Fruit fly (Drosophila melanogaster) whole organism, embryonic: Measurements from ENCODE around the gene Fbp1.

Source experiments
- Asciz ChIP-seq: fragments of 200-800 bp; sonication (Bioruptor generic); optimal IDR thresholded peaks from 2 replicates; lab custom pipeline; 2017; ENCODE audit warnings: missing biosample characterization, mild to moderate bottlenecking, missing genetic modification characterization, missing genetic modification reagents
- B-H2 ChIP-seq: fragments of 200-800 bp; sonication (Bioruptor generic); optimal IDR thresholded peaks from 2 replicates; lab custom pipeline; 2018; ENCODE audit warnings: missing biosample characterization, mild to moderate bottlenecking, missing genetic modification characterization
- Bteb2 ChIP-seq: fragments of 200-800 bp; sonication (Bioruptor generic); optimal IDR thresholded peaks from 2 replicates; lab custom pipeline; 2016; ENCODE audit warnings: missing biosample characterization, missing genetic modification characterization
- CG1024 ChIP-seq: fragments of 200-800 bp; sonication (Bioruptor generic); IDR thresholded peaks from 2 replicates; pipeline ENCODE4 v1.3.6; 2022; ENCODE audit warnings: missing biosample characterization, missing genetic modification characterization
- CG12155 ChIP-seq: fragments of 200-800 bp; sonication (Bioruptor generic); optimal IDR thresholded peaks from 3 replicates; lab custom pipeline; 2016; ENCODE audit warnings: missing biosample characterization, missing genetic modification characterization
- CG12219 ChIP-seq: fragments of 200-800 bp; sonication (Bioruptor generic); optimal IDR thresholded peaks from 3 replicates; lab custom pipeline; 2018; ENCODE audit warnings: missing biosample characterization, mild to moderate bottlenecking, missing genetic modification characterization
- CG14710 ChIP-seq: fragments of 200-800 bp; sonication (Bioruptor generic); optimal IDR thresholded peaks from 3 replicates; lab custom pipeline; 2019; ENCODE audit warnings: missing biosample characterization, mild to moderate bottlenecking, missing genetic modification characterization, moderate library complexity
- CG15269 ChIP-seq: fragments of 200-800 bp; sonication (Bioruptor generic); optimal IDR thresholded peaks from 2 replicates; lab custom pipeline; 2018; ENCODE audit warnings: missing biosample characterization, mild to moderate bottlenecking, missing genetic modification characterization, moderate library complexity
- CG1602 ChIP-seq: fragments of 200-800 bp; sonication (Bioruptor generic); optimal IDR thresholded peaks from 3 replicates; lab custom pipeline; 2016; ENCODE audit warnings: missing biosample characterization, missing genetic modification characterization
- CG16815 ChIP-seq: fragments of 200-800 bp; sonication (Bioruptor generic); optimal IDR thresholded peaks from 3 replicates; lab custom pipeline; 2017; ENCODE audit warnings: missing biosample characterization, mild to moderate bottlenecking, missing genetic modification characterization
- CG2202 ChIP-seq: fragments of 200-800 bp; sonication (Bioruptor generic); optimal IDR thresholded peaks from 2 replicates; lab custom pipeline; 2018; ENCODE audit warnings: missing biosample characterization, mild to moderate bottlenecking, missing genetic modification characterization
- CG2889 ChIP-seq: fragments of 200-800 bp; sonication (Bioruptor generic); IDR thresholded peaks from 3 replicates; pipeline ENCODE4 v1.3.6; 2022; ENCODE audit warnings: missing biosample characterization, missing genetic modification characterization
- CG30020 ChIP-seq: fragments of 200-800 bp; optimal IDR thresholded peaks from 2 replicates; lab custom pipeline; 2019; ENCODE audit warnings: missing biosample characterization, mild to moderate bottlenecking, missing genetic modification characterization, moderate library complexity
- CG30431 ChIP-seq: fragments of 200-800 bp; sonication (Bioruptor generic); optimal IDR thresholded peaks from 2 replicates; lab custom pipeline; 2017; ENCODE audit warnings: missing biosample characterization, missing genetic modification characterization
- CG33557 ChIP-seq: fragments of 200-800 bp; sonication (Bioruptor generic); optimal IDR thresholded peaks from 2 replicates; lab custom pipeline; 2019; ENCODE audit warnings: missing biosample characterization, mild to moderate bottlenecking, missing genetic modification characterization, moderate library complexity
- CG34376 ChIP-seq: fragments of 200-800 bp; sonication (Bioruptor generic); optimal IDR thresholded peaks from 2 replicates; lab custom pipeline; 2018; ENCODE audit warnings: missing biosample characterization, mild to moderate bottlenecking, missing genetic modification characterization
- CG4820 ChIP-seq: fragments of 200-800 bp; sonication (Bioruptor generic); optimal IDR thresholded peaks from 3 replicates; lab custom pipeline; 2016; ENCODE audit warnings: missing biosample characterization, missing genetic modification characterization
- CG5245 ChIP-seq: fragments of 200-800 bp; sonication (Bioruptor generic); optimal IDR thresholded peaks from 3 replicates; lab custom pipeline; 2016; ENCODE audit warnings: missing biosample characterization, missing genetic modification characterization
- CG8924 ChIP-seq: fragments of 200-800 bp; optimal IDR thresholded peaks from 3 replicates; lab custom pipeline; 2019; ENCODE audit warnings: missing biosample characterization, mild to moderate bottlenecking, missing genetic modification characterization, moderate library complexity
- CrebB ChIP-seq: fragments of 200-800 bp; sonication (Bioruptor generic); optimal IDR thresholded peaks from 3 replicates; lab custom pipeline; 2018; ENCODE audit warnings: missing biosample characterization, mild to moderate bottlenecking, missing genetic modification characterization
- D ChIP-seq, 2 experiments: fragments of 200-800 bp in 1 of 2; fragments of >200 bp in 1 of 2; sonication (Bioruptor generic) in 1 of 2; optimal IDR thresholded peaks; 2 replicates in 1 of 2; 3 replicates in 1 of 2; lab custom pipeline; 2017; ENCODE audit warnings: mild to moderate bottlenecking in 1 of 2, missing biosample characterization in 1 of 2, missing genetic modification characterization in 1 of 2, missing genetic modification reagents in 1 of 2
- Dbx ChIP-seq: fragments of 200-800 bp; sonication (Bioruptor generic); IDR thresholded peaks from 3 replicates; pipeline ENCODE4 v1.3.6; 2022; ENCODE audit warnings: missing biosample characterization, missing genetic modification characterization
- Dll ChIP-seq: fragments of 200-800 bp; sonication (Bioruptor generic); IDR thresholded peaks from 4 replicates; pipeline ENCODE4 v1.3.6; 2022; ENCODE audit warnings: missing biosample characterization, missing genetic modification characterization; ENCODE audit not compliant: partially characterized antibody
- ERR ChIP-seq: fragments of 200-800 bp; sonication (Bioruptor generic); optimal IDR thresholded peaks from 2 replicates; lab custom pipeline; 2016; ENCODE audit warnings: missing biosample characterization, missing genetic modification characterization
- HLH3B ChIP-seq: fragments of 200-800 bp; sonication (Bioruptor generic); IDR thresholded peaks from 2 replicates; pipeline ENCODE4 v1.3.6; 2022; ENCODE audit warnings: missing biosample characterization, missing genetic modification characterization
- Hey ChIP-seq: fragments of 200-800 bp; sonication (Bioruptor generic); optimal IDR thresholded peaks from 3 replicates; lab custom pipeline; 2018; ENCODE audit warnings: missing biosample characterization, mild to moderate bottlenecking, missing genetic modification characterization
- HmgD ChIP-seq: fragments of 200-800 bp; sonication (Bioruptor generic); optimal IDR thresholded peaks from 3 replicates; lab custom pipeline; 2016; ENCODE audit warnings: missing biosample characterization, missing genetic modification characterization
- HmgZ ChIP-seq: fragments of 200-800 bp; sonication (Bioruptor generic); optimal IDR thresholded peaks from 2 replicates; lab custom pipeline; 2018; ENCODE audit warnings: missing biosample characterization, mild to moderate bottlenecking, missing genetic modification characterization
- Hsf ChIP-seq: fragments of 200-800 bp; sonication (Bioruptor generic); optimal IDR thresholded peaks from 3 replicates; lab custom pipeline; 2016; ENCODE audit warnings: missing biosample characterization, missing genetic modification characterization
- Jarid2 ChIP-seq: fragments of 200-800 bp; sonication (Bioruptor generic); optimal IDR thresholded peaks from 3 replicates; lab custom pipeline; 2017; ENCODE audit warnings: mild to moderate bottlenecking, missing biosample characterization, missing genetic modification reagents, missing genetic modification characterization
- Rfx ChIP-seq: fragments of 200-800 bp; sonication (Bioruptor generic); IDR thresholded peaks from 2 replicates; pipeline ENCODE4 v1.3.6; 2022; ENCODE audit warnings: missing biosample characterization, missing genetic modification characterization
- Six4 ChIP-seq: fragments of 200-800 bp; sonication (Bioruptor generic); optimal IDR thresholded peaks from 2 replicates; lab custom pipeline; 2016; ENCODE audit warnings: missing biosample characterization, missing genetic modification characterization
- bowl ChIP-seq: fragments of 200-800 bp; sonication (Bioruptor generic); IDR thresholded peaks from 2 replicates; pipeline ENCODE4 v1.3.6; 2022; ENCODE audit warnings: missing biosample characterization, missing genetic modification characterization
- disco-r ChIP-seq: fragments of 200-800 bp; sonication (Bioruptor generic); optimal IDR thresholded peaks from 2 replicates; lab custom pipeline; 2016; ENCODE audit warnings: missing biosample characterization, missing genetic modification characterization
- dpn ChIP-seq, 2 experiments: fragments of 200-800 bp; sonication (Bioruptor generic); optimal IDR thresholded peaks; 3 replicates each; lab custom pipeline; 2016; ENCODE audit warnings: missing biosample characterization in 2 of 2, missing genetic modification characterization in 2 of 2
- gcm2 ChIP-seq: fragments of 200-800 bp; sonication (Bioruptor generic); optimal IDR thresholded peaks from 2 replicates; lab custom pipeline; 2016; ENCODE audit warnings: missing biosample characterization, missing genetic modification characterization
- grau ChIP-seq: fragments of 200-800 bp; optimal IDR thresholded peaks from 3 replicates; lab custom pipeline; 2019; ENCODE audit warnings: missing biosample characterization, mild to moderate bottlenecking, missing genetic modification characterization, moderate library complexity
- hb ChIP-seq: fragments of 200-800 bp; sonication (Bioruptor generic); IDR thresholded peaks from 3 replicates; pipeline ENCODE4 v1.3.6; 2022; ENCODE audit warnings: missing biosample characterization, missing genetic modification characterization; ENCODE audit not compliant: partially characterized antibody
- ken ChIP-seq: fragments of 200-800 bp; sonication (Bioruptor generic); IDR thresholded peaks from 3 replicates; pipeline ENCODE4 v1.3.6; 2022; ENCODE audit warnings: missing biosample characterization, missing genetic modification characterization
- mirr ChIP-seq: fragments of 200-800 bp; sonication (Bioruptor generic); optimal IDR thresholded peaks from 3 replicates; lab custom pipeline; 2018; ENCODE audit warnings: missing biosample characterization, mild to moderate bottlenecking, missing genetic modification characterization
- nerfin-2 ChIP-seq: fragments of 200-800 bp; sonication (Bioruptor generic); IDR thresholded peaks from 2 replicates; pipeline ENCODE4 v1.3.6; 2022; ENCODE audit warnings: missing biosample characterization, missing genetic modification characterization; ENCODE audit not compliant: partially characterized antibody
- p53 ChIP-seq: fragments of 200-800 bp; sonication (Bioruptor generic); optimal IDR thresholded peaks from 2 replicates; lab custom pipeline; 2016; ENCODE audit warnings: missing biosample characterization, missing genetic modification characterization
- pb ChIP-seq: fragments of 200-800 bp; sonication (Bioruptor generic); optimal IDR thresholded peaks from 3 replicates; lab custom pipeline; 2016; ENCODE audit warnings: missing biosample characterization, missing genetic modification characterization
- pum ChIP-seq: fragments of 200-800 bp; sonication (Bioruptor generic); optimal IDR thresholded peaks from 2 replicates; lab custom pipeline; 2016; ENCODE audit warnings: missing biosample characterization, missing genetic modification characterization
- schlank ChIP-seq: fragments of 200-800 bp; sonication (Bioruptor generic); optimal IDR thresholded peaks from 2 replicates; lab custom pipeline; 2018; ENCODE audit warnings: missing biosample characterization, mild to moderate bottlenecking, missing genetic modification characterization
- stc ChIP-seq: fragments of 200-800 bp; sonication (Bioruptor generic); IDR thresholded peaks from 2 replicates; pipeline ENCODE4 v1.3.6; 2022; ENCODE audit warnings: missing biosample characterization, missing genetic modification characterization
- ttk ChIP-seq: fragments of 200-800 bp; sonication (Bioruptor generic); IDR thresholded peaks from 2 replicates; pipeline ENCODE4 v2.1.2; 2022; ENCODE audit warnings: missing biosample characterization, missing genetic modification characterization
- z ChIP-seq: fragments of 200-800 bp; sonication (Bioruptor generic); IDR thresholded peaks from 3 replicates; pipeline ENCODE4 v1.3.6; 2022; ENCODE audit warnings: missing biosample characterization, missing genetic modification characterization
- zfh1 ChIP-seq: fragments of 200-800 bp; sonication (Bioruptor generic); IDR thresholded peaks from 3 replicates; pipeline ENCODE4 v1.3.6; 2022; ENCODE audit warnings: missing biosample characterization, missing genetic modification characterization
- zfh2 ChIP-seq: fragments of 200-800 bp; sonication (Bioruptor generic); optimal IDR thresholded peaks from 2 replicates; lab custom pipeline; 2016; ENCODE audit warnings: missing biosample characterization, missing genetic modification characterization

Fbp1 gene

DNA sequence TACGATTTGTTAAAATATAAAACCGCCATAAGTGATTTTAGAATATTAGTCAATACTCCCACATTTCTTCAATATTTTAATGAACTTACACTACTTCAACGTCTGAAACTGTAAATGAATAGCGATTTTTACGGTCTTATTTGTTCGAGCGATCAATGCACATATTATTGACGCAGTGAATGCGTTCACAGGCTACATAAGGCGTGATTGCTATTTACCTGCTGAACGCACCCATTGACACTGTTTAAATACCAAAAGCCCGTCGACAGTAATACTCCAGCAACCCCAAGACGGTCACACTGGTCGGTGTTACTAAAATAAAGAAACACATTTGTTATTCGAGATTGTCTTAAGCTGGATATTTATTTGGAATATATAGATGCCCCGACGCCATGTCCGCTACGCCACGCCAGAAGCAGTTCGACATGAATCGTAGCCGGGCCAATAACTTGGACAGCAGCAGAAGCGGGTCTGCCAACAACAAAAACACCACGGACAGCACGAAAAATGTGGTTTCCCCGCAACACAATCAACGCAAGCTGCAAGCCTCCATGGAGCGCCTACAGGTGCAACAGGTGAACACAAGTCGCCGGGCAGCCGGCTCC is 46.8 kb downstream of the Fbp1 start, which contains the start of gene CG6833:
TSS of gene CG6833 (plus strand) at position 263 of the 605 bp plus-strand sequence.
- TF ChIP-seq CG4820 (peak; percentile 69), CG30020 (tag; lab: Kevin White, UChicago) (peak; percentile 61), CG5245 (GFP tag; lab: Kevin White, UChicago) (peak; percentile 74), ttk (GFP tag; lab: Robert Waterston, UW) (peak; percentile 69; the same call in 1 of the 2 replicates), Hey (tag; lab: Kevin White, UChicago) (no peak), Six4 (peak; percentile 41), CG16815 (GFP tag; lab: Kevin White, UChicago) (peak; percentile 35), schlank (peak; percentile 35), Bteb2 (GFP tag; lab: Kevin White, UChicago) (no peak), zfh1 (peak; percentile 81), CG14710 (tag; lab: Kevin White, UChicago) (peak; percentile 77), dpn (GFP tag; optimal IDR thresholded peaks at IDR 0.05; lab: Kevin White, UChicago) (peak; percentile 73), CG2202 (tag; lab: Kevin White, UChicago) (no peak), CG30431 (GFP tag; lab: Kevin White, UChicago) (peak; percentile 64), grau (tag; lab: Kevin White, UChicago) (peak; percentile 59), Hsf (GFP tag; lab: Kevin White, UChicago) (peak; percentile 79), CG8924 (tag; lab: Kevin White, UChicago) (peak; percentile 45), HmgZ (tag; lab: Kevin White, UChicago) (peak; percentile 62), z (GFP tag; lab: Robert Waterston, UW) (no peak), CG33557 (GFP tag; lab: Kevin White, UChicago) (no peak), disco-r (GFP tag; lab: Kevin White, UChicago) (no peak), ERR (GFP tag; lab: Kevin White, UChicago) (peak; percentile 39), CG12219 (no peak), bowl (GFP tag; lab: Robert Waterston, UW) (0 out of 2 replicates have a peak, but pooled peaks have one; percentile 44), zfh2 (peak; percentile 85), mirr (peak; percentile 62), nerfin-2 (GFP tag; lab: Robert Waterston, UW) (no peak), CrebB (tag; lab: Kevin White, UChicago) (peak; percentile 26), CG2889 (GFP tag; lab: Robert Waterston, UW) (peak; percentile 73; the same call in 2 of the 3 replicates), HmgD (GFP tag; lab: Kevin White, UChicago) (peak; percentile 89), p53 (peak; percentile 16), Asciz (GFP tag; lab: Kevin White, UChicago) (no peak), B-H2 (GFP tag; lab: Kevin White, UChicago) (peak; percentile 34), Dll (0 out of 4 replicates have a peak, but pooled peaks have one; percentile 31), CG34376 (GFP tag; lab: Kevin White, UChicago) (peak; percentile 5), Jarid2 (no peak), stc (GFP tag; lab: Robert Waterston, UW) (0 out of 2 replicates have a peak, but pooled peaks have one; percentile 17), HLH3B (GFP tag; lab: Robert Waterston, UW) (peak; percentile 68), pum (GFP tag; lab: Kevin White, UChicago) (peak; percentile 82), CG1602 (peak; percentile 57), CG1024 (GFP tag; lab: Robert Waterston, UW) (no peak; the same call in 1 of the 2 replicates), gcm2 (GFP tag; lab: Kevin White, UChicago) (no peak), D (optimal IDR thresholded peaks at IDR 0.05; lab: Kevin White, UChicago) (no peak), D (GFP tag; optimal IDR thresholded peaks at IDR 0.05; lab: Kevin White, UChicago) (peak; percentile 58), CG12155 (GFP tag; lab: Kevin White, UChicago) (peak; percentile 61), ken (GFP tag; lab: Robert Waterston, UW) (peak; percentile 87), Rfx (GFP tag; lab: Robert Waterston, UW) (peak; percentile 93), pb (GFP tag; lab: Kevin White, UChicago) (peak; percentile 77), Dbx (peak; percentile 86), hb (GFP tag; lab: Robert Waterston, UW) (no peak), CG15269 (tag; lab: Kevin White, UChicago) (peak; percentile 48)
